Worm (Caenorhabditis elegans) whole organism, L3 larva: ENCODE measurements around the gene F54E4.2.

Source experiments
- R02D3.7 ChIP-seq: fragments of 150-350 bp; optimal IDR thresholded peaks from 2 replicates; lab custom pipeline; 2014; ENCODE audit warnings: missing biosample characterization, missing genetic modification characterization
- elt-1 ChIP-seq: fragments of 150-350 bp; optimal IDR thresholded peaks from 2 replicates; lab custom pipeline; 2014; ENCODE audit warnings: missing biosample characterization, missing genetic modification characterization
- nhr-28 ChIP-seq: fragments of 150-350 bp; optimal IDR thresholded peaks from 2 replicates; lab custom pipeline; 2014; ENCODE audit warnings: missing biosample characterization, missing genetic modification characterization
- nhr-77 ChIP-seq: fragments of 150-350 bp; optimal IDR thresholded peaks from 2 replicates; lab custom pipeline; 2014; ENCODE audit warnings: missing biosample characterization, missing genetic modification characterization
- zag-1 ChIP-seq: fragments of 150-350 bp; optimal IDR thresholded peaks from 2 replicates; lab custom pipeline; 2014; ENCODE audit warnings: missing biosample characterization, missing genetic modification characterization

- no peak for TF ChIP-seq zag-1 (tag; lab: Kevin White, UChicago)
- no peak for TF ChIP-seq R02D3.7
- no peak for TF ChIP-seq nhr-28
- TF ChIP-seq elt-1: no peak
- no peak for TF ChIP-seq nhr-77 (tag; lab: Kevin White, UChicago)
Observed at ce11 chrX:14662460-14662859, 33.7 kb upstream of the F54E4.2 start.
